Worm (Caenorhabditis elegans) whole organism, L4 larva: ENCODE measurements around the gene mfsd-13.2.

Source experiments
- T26A8.4 ChIP-seq: fragments of 200-800 bp; sonication (Bioruptor generic); IDR thresholded peaks from 2 replicates; pipeline ENCODE4 v1.3.6; 2022; ENCODE audit warnings: missing genetic modification characterization, missing compliant biosample characterization
- attf-4 ChIP-seq: sonication (generic microtip); optimal IDR thresholded peaks from 3 replicates; lab custom pipeline; 2017; ENCODE audit warnings: missing biosample characterization, missing genetic modification characterization
- ceh-20 ChIP-seq: fragments of 200-800 bp; sonication (Bioruptor generic); IDR thresholded peaks from 2 replicates; pipeline ENCODE4 v1.3.6; 2022; ENCODE audit warnings: missing genetic modification reagents, missing genetic modification characterization, missing compliant biosample characterization
- ctbp-1 ChIP-seq: fragments of 200-800 bp; sonication (Bioruptor generic); IDR thresholded peaks from 2 replicates; pipeline ENCODE4 v1.3.6; 2022; ENCODE audit warnings: missing genetic modification reagents, missing genetic modification characterization, missing compliant biosample characterization
- egl-27 ChIP-seq: sonication (generic microtip); optimal IDR thresholded peaks from 3 replicates; lab custom pipeline; 2017; ENCODE audit warnings: missing biosample characterization, missing genetic modification reagents, missing genetic modification characterization
- lsy-2 ChIP-seq, 2 experiments: fragments of 150-350 bp in 1 of 2; sonication (generic microtip) in 1 of 2; optimal IDR thresholded peaks; 2 replicates each; lab custom pipeline; 2014 to 2017; ENCODE audit warnings: missing biosample characterization in 2 of 2, missing genetic modification characterization in 2 of 2
- madf-9 ChIP-seq: fragments of 200-800 bp; sonication (Bioruptor generic); conservative IDR thresholded peaks from 2 replicates; pipeline ENCODE4 v1.3.6; 2022; ENCODE audit warnings: missing genetic modification reagents, missing genetic modification characterization, missing compliant biosample characterization
- nhr-102 ChIP-seq: sonication (generic microtip); optimal IDR thresholded peaks from 2 replicates; lab custom pipeline; 2016; ENCODE audit warnings: mild to moderate bottlenecking, missing genetic modification characterization, moderate library complexity, missing compliant biosample characterization
- nhr-237 ChIP-seq: sonication (generic microtip); optimal IDR thresholded peaks from 2 replicates; lab custom pipeline; 2017; ENCODE audit warnings: missing biosample characterization, missing genetic modification characterization
- nhr-76 ChIP-seq: fragments of 150-350 bp; optimal IDR thresholded peaks from 2 replicates; lab custom pipeline; 2014; ENCODE audit warnings: missing biosample characterization, missing genetic modification characterization
- saeg-2 ChIP-seq: fragments of 200-800 bp; sonication (Bioruptor generic); IDR thresholded peaks from 2 replicates; pipeline ENCODE4 v1.3.6; 2022; ENCODE audit warnings: missing genetic modification reagents, missing genetic modification characterization, missing compliant biosample characterization
- tag-97 ChIP-seq: fragments of 200-800 bp; sonication (Bioruptor generic); IDR thresholded peaks from 2 replicates; pipeline ENCODE4 v1.3.6; 2022; ENCODE audit warnings: missing genetic modification characterization, missing compliant biosample characterization
- ztf-11 ChIP-seq: fragments of 150-350 bp; optimal IDR thresholded peaks from 2 replicates; lab custom pipeline; 2014; ENCODE audit warnings: missing biosample characterization, missing genetic modification characterization

DNA sequence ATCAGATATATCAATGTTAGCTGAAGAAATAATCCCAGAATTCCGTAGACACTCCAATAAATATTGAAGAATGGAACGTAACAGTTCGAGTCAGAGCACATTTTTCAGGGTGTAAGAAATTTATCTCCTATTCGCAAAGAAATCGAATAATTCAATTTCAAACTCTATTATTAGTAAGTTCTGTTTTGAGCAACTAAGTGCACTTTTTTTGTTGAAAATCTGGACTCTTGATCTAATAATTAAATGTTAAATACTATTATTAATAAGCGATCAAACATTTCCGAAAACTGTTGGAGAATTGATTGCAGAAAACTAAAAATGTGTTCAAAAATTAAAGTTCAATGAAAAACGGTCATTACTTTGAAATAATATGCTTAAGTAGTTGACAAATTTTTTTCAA lies 37.5 kb upstream of the mfsd-13.2 start, which contains the start of gene srd-56:
- no peak for TF ChIP-seq tag-97
- no peak for TF ChIP-seq nhr-102
- TF ChIP-seq nhr-237 (tag; lab: Kevin White, UChicago) = no peak
- TF ChIP-seq ctbp-1 = no peak
- no peak for TF ChIP-seq ceh-20 (GFP tag; lab: Robert Waterston, UW)
- no peak for TF ChIP-seq lsy-2 (tag; optimal IDR thresholded peaks at IDR 0.05; lab: Kevin White, UChicago)
- no peak for TF ChIP-seq T26A8.4 (GFP tag; lab: Robert Waterston, UW)
- no peak for TF ChIP-seq egl-27
- no peak for TF ChIP-seq attf-4 (tag; lab: Kevin White, UChicago)
- TF ChIP-seq nhr-76 (tag; lab: Kevin White, UChicago) = no peak
- TF ChIP-seq ztf-11 = no peak
- no peak for TF ChIP-seq saeg-2
- TF ChIP-seq madf-9 (GFP tag; lab: Robert Waterston, UW) = no peak
